Fruit fly (Drosophila melanogaster) whole organism: ENCODE data around the gene lmd.

Experiments used
- CG8478 ChIP-seq: fragments of >200 bp; optimal IDR thresholded peaks from 2 replicates; lab custom pipeline; 2018; ENCODE audit warnings: inconsistent platforms
- EcR ChIP-seq, 2 experiments: fragments of >200 bp; optimal IDR thresholded peaks; 2 replicates each; lab custom pipeline; 2017; ENCODE audit warnings: missing biosample characterization in 2 of 2, missing genetic modification characterization in 2 of 2, missing genetic modification reagents in 2 of 2
- pan ChIP-seq: fragments of >200 bp; optimal IDR thresholded peaks from 2 replicates; lab custom pipeline; 2017
- psq ChIP-seq: fragments of >200 bp; optimal IDR thresholded peaks from 2 replicates; lab custom pipeline; 2017
- usp ChIP-seq: fragments of >200 bp; optimal IDR thresholded peaks from 2 replicates; lab custom pipeline; 2017; ENCODE audit warnings: missing biosample characterization, missing genetic modification characterization, mixed read lengths

- TF ChIP-seq psq (no peak), usp (GFP tag; lab: Kevin White, UChicago) (no peak), pan (lab: Kevin White, UChicago) (no peak), EcR (GFP tag; optimal IDR thresholded peaks at IDR 0.05; lab: Kevin White, UChicago) (no peak), CG8478 (no peak)
These were observed 49.5 kb downstream of the lmd start, which contains the start of gene Gbp3 for dm6 chr3R:22976997-22977396.
